Fruit fly (Drosophila melanogaster) whole organism, embryonic: ENCODE data around the gene IKKbeta.

Source experiments
- Atf6 ChIP-seq: fragments of 200-800 bp; sonication (Bioruptor generic); IDR thresholded peaks from 2 replicates; pipeline ENCODE4 v1.3.6; 2022; ENCODE audit warnings: missing biosample characterization, missing genetic modification characterization
- BtbVII ChIP-seq: fragments of 200-800 bp; sonication (Bioruptor generic); optimal IDR thresholded peaks from 3 replicates; lab custom pipeline; 2017; ENCODE audit warnings: missing biosample characterization, mild to moderate bottlenecking, missing genetic modification characterization
- CG10274 ChIP-seq: fragments of 200-800 bp; sonication (Bioruptor generic); optimal IDR thresholded peaks from 3 replicates; lab custom pipeline; 2017; ENCODE audit warnings: missing biosample characterization, mild to moderate bottlenecking, missing genetic modification characterization
- CG10366 ChIP-seq: fragments of 200-800 bp; sonication (Bioruptor generic); IDR thresholded peaks from 2 replicates; pipeline ENCODE4 v1.3.6; 2022; ENCODE audit warnings: missing biosample characterization, missing genetic modification characterization
- CG11456 ChIP-seq: fragments of 200-800 bp; sonication (Bioruptor generic); IDR thresholded peaks from 3 replicates; pipeline ENCODE4 v1.3.6; 2022; ENCODE audit warnings: missing biosample characterization, missing genetic modification characterization
- CG11723 ChIP-seq: fragments of 200-800 bp; sonication (Bioruptor generic); optimal IDR thresholded peaks from 2 replicates; lab custom pipeline; 2017; ENCODE audit warnings: missing biosample characterization, mild to moderate bottlenecking, missing genetic modification characterization
- CG12155 ChIP-seq: fragments of 200-800 bp; sonication (Bioruptor generic); optimal IDR thresholded peaks from 3 replicates; lab custom pipeline; 2016; ENCODE audit warnings: missing biosample characterization, missing genetic modification characterization
- CG12299 ChIP-seq: fragments of 200-800 bp; sonication (Bioruptor generic); optimal IDR thresholded peaks from 2 replicates; lab custom pipeline; 2018; ENCODE audit warnings: missing biosample characterization, mild to moderate bottlenecking, missing genetic modification characterization
- CG13123 ChIP-seq: fragments of 200-800 bp; sonication (Bioruptor generic); optimal IDR thresholded peaks from 2 replicates; lab custom pipeline; 2016; ENCODE audit warnings: missing biosample characterization, missing genetic modification characterization
- CG1603 ChIP-seq: fragments of 200-800 bp; sonication (Bioruptor generic); optimal IDR thresholded peaks from 2 replicates; lab custom pipeline; 2019; ENCODE audit warnings: missing biosample characterization, mild to moderate bottlenecking, missing genetic modification characterization, moderate library complexity
- CG16815 ChIP-seq: fragments of 200-800 bp; sonication (Bioruptor generic); optimal IDR thresholded peaks from 3 replicates; lab custom pipeline; 2017; ENCODE audit warnings: missing biosample characterization, mild to moderate bottlenecking, missing genetic modification characterization
- CG17912 ChIP-seq: fragments of 200-800 bp; sonication (Bioruptor generic); optimal IDR thresholded peaks from 2 replicates; lab custom pipeline; 2018; ENCODE audit warnings: missing biosample characterization, mild to moderate bottlenecking, missing genetic modification characterization
- CG18262 ChIP-seq: fragments of 200-800 bp; optimal IDR thresholded peaks from 3 replicates; lab custom pipeline; 2019; ENCODE audit warnings: missing biosample characterization, mild to moderate bottlenecking, missing genetic modification characterization, moderate library complexity
- CG2199 ChIP-seq: fragments of 200-800 bp; sonication (Bioruptor generic); IDR thresholded peaks from 3 replicates; pipeline ENCODE4 v1.3.6; 2022; ENCODE audit warnings: missing biosample characterization, missing genetic modification characterization
- CG33213 ChIP-seq: fragments of 200-800 bp; sonication (Bioruptor generic); optimal IDR thresholded peaks from 3 replicates; lab custom pipeline; 2016; ENCODE audit warnings: missing biosample characterization, missing genetic modification characterization
- CG7987 ChIP-seq: fragments of 200-800 bp; sonication (Bioruptor generic); optimal IDR thresholded peaks from 2 replicates; lab custom pipeline; 2018; ENCODE audit warnings: missing biosample characterization, mild to moderate bottlenecking, missing genetic modification characterization, moderate library complexity
- CrebB ChIP-seq: fragments of 200-800 bp; sonication (Bioruptor generic); optimal IDR thresholded peaks from 3 replicates; lab custom pipeline; 2018; ENCODE audit warnings: missing biosample characterization, mild to moderate bottlenecking, missing genetic modification characterization
- D19A ChIP-seq: fragments of 200-800 bp; optimal IDR thresholded peaks from 3 replicates; lab custom pipeline; 2019; ENCODE audit warnings: missing biosample characterization, mild to moderate bottlenecking, missing genetic modification characterization, moderate library complexity
- Doc3 ChIP-seq: fragments of 200-800 bp; sonication (Bioruptor generic); IDR thresholded peaks from 3 replicates; pipeline ENCODE4 v1.3.6; 2022; ENCODE audit warnings: missing biosample characterization, missing genetic modification characterization; ENCODE audit not compliant: partially characterized antibody
- Dp ChIP-seq: fragments of 200-800 bp; sonication (Bioruptor generic); optimal IDR thresholded peaks from 2 replicates; lab custom pipeline; 2018; ENCODE audit warnings: missing biosample characterization, mild to moderate bottlenecking, missing genetic modification characterization, moderate library complexity
- E2f2 ChIP-seq: fragments of 200-800 bp; sonication (Bioruptor generic); IDR thresholded peaks from 2 replicates; pipeline ENCODE4 v1.3.6; 2022; ENCODE audit warnings: missing biosample characterization, missing genetic modification characterization
- GATAe ChIP-seq: fragments of 200-800 bp; sonication (Bioruptor generic); conservative IDR thresholded peaks from 2 replicates; pipeline ENCODE4 v1.3.6; 2022; ENCODE audit warnings: missing biosample characterization, missing genetic modification characterization
- HmgD ChIP-seq: fragments of 200-800 bp; sonication (Bioruptor generic); optimal IDR thresholded peaks from 3 replicates; lab custom pipeline; 2016; ENCODE audit warnings: missing biosample characterization, missing genetic modification characterization
- MBD-R2 ChIP-seq: fragments of 200-800 bp; sonication (Bioruptor generic); IDR thresholded peaks from 2 replicates; pipeline ENCODE4 v1.3.6; 2022; ENCODE audit warnings: missing biosample characterization, missing genetic modification characterization
- Myb ChIP-seq: fragments of 200-800 bp; sonication (Bioruptor generic); optimal IDR thresholded peaks from 2 replicates; lab custom pipeline; 2016; ENCODE audit warnings: missing biosample characterization, missing genetic modification characterization
- Oaz ChIP-seq: fragments of 200-800 bp; sonication (Bioruptor generic); IDR thresholded peaks from 2 replicates; pipeline ENCODE4 v1.3.6; 2022; ENCODE audit warnings: missing biosample characterization, missing genetic modification characterization
- Opbp ChIP-seq: fragments of 200-800 bp; sonication (Bioruptor generic); IDR thresholded peaks from 3 replicates; pipeline ENCODE4 v1.3.6; 2022; ENCODE audit warnings: missing biosample characterization, missing genetic modification characterization; ENCODE audit not compliant: partially characterized antibody
- Optix ChIP-seq: fragments of 200-800 bp; sonication (Bioruptor generic); IDR thresholded peaks from 3 replicates; pipeline ENCODE4 v1.3.6; 2022; ENCODE audit warnings: missing biosample characterization, missing genetic modification characterization
- PHDP ChIP-seq: fragments of 200-800 bp; sonication (Bioruptor generic); optimal IDR thresholded peaks from 3 replicates; lab custom pipeline; 2018; ENCODE audit warnings: missing biosample characterization, mild to moderate bottlenecking, missing genetic modification characterization, moderate library complexity
- Sry-δ ChIP-seq: fragments of 200-800 bp; sonication (Bioruptor generic); optimal IDR thresholded peaks from 2 replicates; lab custom pipeline; 2016; ENCODE audit warnings: missing biosample characterization, missing genetic modification characterization
- amos ChIP-seq: fragments of 200-800 bp; sonication (Bioruptor generic); IDR thresholded peaks from 2 replicates; pipeline ENCODE4 v1.3.6; 2022; ENCODE audit warnings: missing biosample characterization, missing genetic modification characterization; ENCODE audit not compliant: partially characterized antibody
- ap ChIP-seq: fragments of 200-800 bp; sonication (Bioruptor generic); IDR thresholded peaks from 2 replicates; pipeline ENCODE4 v1.3.6; 2022; ENCODE audit warnings: missing biosample characterization, missing genetic modification characterization
- bcd ChIP-seq: fragments of 200-800 bp; sonication (Bioruptor generic); optimal IDR thresholded peaks from 2 replicates; lab custom pipeline; 2017; ENCODE audit warnings: missing biosample characterization, mild to moderate bottlenecking, missing genetic modification characterization
- cato ChIP-seq: fragments of 200-800 bp; sonication (Bioruptor generic); optimal IDR thresholded peaks from 2 replicates; lab custom pipeline; 2016; ENCODE audit warnings: missing biosample characterization, missing genetic modification characterization, borderline replicate concordance
- dan ChIP-seq: fragments of 200-800 bp; sonication (Bioruptor generic); IDR thresholded peaks from 2 replicates; pipeline ENCODE4 v1.3.6; 2022; ENCODE audit warnings: missing biosample characterization, missing genetic modification characterization
- dimm ChIP-seq: fragments of 200-800 bp; sonication (Bioruptor generic); IDR thresholded peaks from 2 replicates; pipeline ENCODE4 v1.3.6; 2022; ENCODE audit warnings: missing biosample characterization, missing genetic modification characterization
- gcm ChIP-seq: fragments of 200-800 bp; sonication (Bioruptor generic); optimal IDR thresholded peaks from 2 replicates; lab custom pipeline; 2019; ENCODE audit warnings: missing biosample characterization, mild to moderate bottlenecking, missing genetic modification characterization, moderate library complexity
- grau ChIP-seq: fragments of 200-800 bp; optimal IDR thresholded peaks from 3 replicates; lab custom pipeline; 2019; ENCODE audit warnings: missing biosample characterization, mild to moderate bottlenecking, missing genetic modification characterization, moderate library complexity
- kah ChIP-seq: fragments of 200-800 bp; sonication (Bioruptor generic); optimal IDR thresholded peaks from 2 replicates; lab custom pipeline; 2018; ENCODE audit warnings: missing biosample characterization, mild to moderate bottlenecking, missing genetic modification characterization
- lab ChIP-seq: fragments of 200-800 bp; sonication (Bioruptor generic); optimal IDR thresholded peaks from 3 replicates; lab custom pipeline; 2017; ENCODE audit warnings: missing biosample characterization, missing genetic modification characterization, mild to moderate bottlenecking, moderate library complexity, missing genetic modification reagents
- salm ChIP-seq: fragments of 200-800 bp; sonication (Bioruptor generic); optimal IDR thresholded peaks from 2 replicates; lab custom pipeline; 2018; ENCODE audit warnings: missing biosample characterization, mild to moderate bottlenecking, missing genetic modification characterization
- sd ChIP-seq: fragments of 200-800 bp; sonication (Bioruptor generic); optimal IDR thresholded peaks from 3 replicates; lab custom pipeline; 2018; ENCODE audit warnings: missing biosample characterization, mild to moderate bottlenecking, missing genetic modification characterization, moderate library complexity
- sens-2 ChIP-seq: fragments of 200-800 bp; sonication (Bioruptor generic); IDR thresholded peaks from 2 replicates; pipeline ENCODE4 v1.3.6; 2022; ENCODE audit warnings: missing biosample characterization, missing genetic modification characterization
- sna ChIP-seq: fragments of 200-800 bp; sonication (Bioruptor generic); IDR thresholded peaks from 2 replicates; pipeline ENCODE4 v1.3.6; 2022; ENCODE audit warnings: missing biosample characterization, missing genetic modification characterization; ENCODE audit not compliant: partially characterized antibody
- ssp ChIP-seq: fragments of 200-800 bp; sonication (Bioruptor generic); IDR thresholded peaks from 2 replicates; pipeline ENCODE4 v1.3.6; 2022; ENCODE audit warnings: missing biosample characterization, missing genetic modification characterization
- tin ChIP-seq: fragments of 200-800 bp; sonication (Bioruptor generic); optimal IDR thresholded peaks from 3 replicates; lab custom pipeline; 2016; ENCODE audit warnings: missing biosample characterization, missing genetic modification characterization
- tio ChIP-seq: fragments of 200-800 bp; sonication (Bioruptor generic); optimal IDR thresholded peaks from 2 replicates; lab custom pipeline; 2017; ENCODE audit warnings: missing biosample characterization, missing genetic modification characterization, inconsistent platforms
- tup ChIP-seq: fragments of 200-800 bp; sonication (Bioruptor generic); optimal IDR thresholded peaks from 2 replicates; lab custom pipeline; 2016; ENCODE audit warnings: missing biosample characterization, mild to moderate bottlenecking, missing genetic modification characterization, moderate library complexity
- zfh2 ChIP-seq: fragments of 200-800 bp; sonication (Bioruptor generic); optimal IDR thresholded peaks from 2 replicates; lab custom pipeline; 2016; ENCODE audit warnings: missing biosample characterization, missing genetic modification characterization

IKKbeta gene

DNA sequence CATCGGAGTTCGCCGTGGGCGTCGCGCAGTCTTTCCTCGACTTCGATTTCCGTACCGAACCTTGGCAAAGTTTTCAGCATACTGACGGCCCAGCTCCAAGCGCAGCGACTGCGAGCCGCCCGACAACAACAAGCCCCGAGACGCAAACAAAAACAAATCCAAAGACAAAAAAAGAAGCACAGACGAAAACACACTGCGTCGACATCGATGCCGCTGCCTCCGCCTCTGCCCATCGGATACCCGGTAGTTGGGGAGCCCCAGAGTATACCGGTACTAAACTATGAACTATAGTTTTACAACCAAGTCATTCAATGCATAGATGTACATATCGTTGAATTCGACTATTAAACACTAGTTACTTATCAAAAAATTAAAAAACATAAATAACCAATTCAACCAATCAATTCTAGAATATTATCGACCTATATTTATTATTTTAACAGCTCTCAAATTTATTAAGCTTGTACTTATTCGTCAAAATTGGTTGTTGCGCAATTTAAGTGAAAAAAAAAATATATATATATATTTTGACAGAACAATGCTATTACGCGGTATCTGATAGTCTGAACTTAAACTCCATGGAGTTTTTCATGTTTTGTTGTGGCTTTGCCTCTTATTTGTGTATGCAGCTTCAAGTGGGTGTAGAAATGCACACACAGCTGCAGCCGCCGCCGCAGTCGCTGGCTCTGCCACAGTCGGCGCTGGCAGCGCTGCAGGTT lies 44.9 kb upstream of the IKKbeta start (continued):
- TF ChIP-seq Sry-δ (GFP tag; lab: Kevin White, UChicago) (no peak), CG10366 (GFP tag; lab: Robert Waterston, UW) (peak; percentile 11; the same call in 1 of the 2 replicates), CG13123 (GFP tag; lab: Kevin White, UChicago) (peak; percentile 59), CG11456 (GFP tag; lab: Robert Waterston, UW) (no peak), CG12299 (tag; lab: Kevin White, UChicago) (peak; percentile 45), CG17912 (GFP tag; lab: Kevin White, UChicago) (no peak), MBD-R2 (no peak), GATAe (GFP tag; lab: Robert Waterston, UW) (no peak), bcd (GFP tag; lab: Kevin White, UChicago) (peak; percentile 80), ssp (GFP tag; lab: Robert Waterston, UW) (peak; percentile 49; the same call in 1 of the 2 replicates), Myb (no peak), CG16815 (peak; percentile 63), sd (tag; lab: Kevin White, UChicago) (no peak), D19A (tag; lab: Kevin White, UChicago) (peak; percentile 85), kah (GFP tag; lab: Kevin White, UChicago) (peak; percentile 69), E2f2 (GFP tag; lab: Robert Waterston, UW) (no peak), tio (GFP tag; lab: Kevin White, UChicago) (peak; percentile 83), PHDP (tag; lab: Kevin White, UChicago) (peak; percentile 69), CG18262 (tag; lab: Kevin White, UChicago) (peak; percentile 95), BtbVII (peak; percentile 68), ap (GFP tag; lab: Robert Waterston, UW) (no peak), Atf6 (GFP tag; lab: Robert Waterston, UW) (no peak; the same call in 1 of the 2 replicates), Oaz (GFP tag; lab: Robert Waterston, UW) (no peak), CG11723 (GFP tag; lab: Kevin White, UChicago) (peak; percentile 77), HmgD (GFP tag; lab: Kevin White, UChicago) (no peak), zfh2 (no peak), sna (GFP tag; lab: Robert Waterston, UW) (no peak), gcm (GFP tag; lab: Kevin White, UChicago) (peak; percentile 85), Optix (GFP tag; lab: Robert Waterston, UW) (no peak), Doc3 (GFP tag; lab: Robert Waterston, UW) (no peak), CG7987 (no peak), CG1603 (tag; lab: Kevin White, UChicago) (peak; percentile 47), CG10274 (no peak), amos (GFP tag; lab: Robert Waterston, UW) (no peak), tin (GFP tag; lab: Kevin White, UChicago) (peak; percentile 77), CG33213 (GFP tag; lab: Kevin White, UChicago) (no peak), CrebB (tag; lab: Kevin White, UChicago) (no peak), dimm (no peak), cato (GFP tag; lab: Kevin White, UChicago) (peak; percentile 46), tup (GFP tag; lab: Kevin White, UChicago) (no peak), Dp (GFP tag; lab: Kevin White, UChicago) (no peak), sens-2 (GFP tag; lab: Robert Waterston, UW) (no peak), salm (tag; lab: Kevin White, UChicago) (peak; percentile 72), Opbp (GFP tag; lab: Robert Waterston, UW) (no peak), dan (GFP tag; lab: Robert Waterston, UW) (no peak), grau (tag; lab: Kevin White, UChicago) (peak; percentile 73), CG2199 (0 out of 3 replicates have a peak, but pooled peaks have one; percentile 66), CG12155 (peak; percentile 13), lab (GFP tag; lab: Kevin White, UChicago) (peak; percentile 43)
